Fruit fly (Drosophila melanogaster): ENCODE measurements around the gene Drak.

Drak gene

DNA sequence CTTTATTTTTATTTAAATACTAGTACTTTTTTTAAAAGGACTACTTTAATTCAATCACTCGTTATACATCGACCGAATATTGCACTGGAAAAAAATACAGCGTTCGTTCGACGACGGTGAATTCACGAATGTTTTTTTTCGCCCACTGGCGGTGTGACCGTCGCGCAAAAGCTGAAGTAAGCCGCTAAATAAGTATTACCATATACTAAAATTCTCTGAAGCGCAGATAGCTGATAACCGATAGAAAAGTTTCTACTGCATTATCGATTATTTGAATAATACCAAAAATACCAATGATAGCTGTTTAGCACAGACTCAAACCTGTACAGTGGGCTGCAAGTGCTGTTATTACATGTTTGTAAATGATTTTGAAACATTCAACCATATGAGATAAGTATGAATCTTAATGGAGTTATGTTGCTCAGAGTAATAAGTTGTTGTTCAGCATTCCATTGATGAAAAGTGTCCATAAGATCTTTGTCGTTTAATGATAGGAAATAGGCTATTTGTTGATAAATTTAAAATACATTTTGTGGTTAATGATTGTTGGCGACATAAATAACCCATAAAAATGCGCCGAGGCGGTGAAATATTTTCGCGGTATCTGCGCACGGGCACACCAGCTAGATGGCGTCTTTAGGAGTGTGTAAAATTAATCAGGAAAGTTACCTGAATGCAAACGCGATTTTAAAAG lies 38.6 kb upstream of the Drak start, which contains the start of the genes Evi5 and HP5 (continued):
- no peak for TF ChIP-seq CG9437 (GFP tag; optimal IDR thresholded peaks at IDR 0.05)
- no peak for TF ChIP-seq twi (tag; optimal IDR thresholded peaks at IDR 0.05)
- TF ChIP-seq Kr (GFP tag; optimal IDR thresholded peaks at IDR 0.05) = no peak
- TF ChIP-seq Lim3 (GFP tag; IDR thresholded peaks at IDR 0.05) = no peak
- no peak for TF ChIP-seq vfl (GFP tag; optimal IDR thresholded peaks at IDR 0.05)
- peak; percentile 54 for TF ChIP-seq CHES-1-like (GFP tag; optimal IDR thresholded peaks at IDR 0.05)
- TF ChIP-seq cg (GFP tag; optimal IDR thresholded peaks at IDR 0.05) = peak; percentile 31
- TF ChIP-seq Hr51 (GFP tag; optimal IDR thresholded peaks at IDR 0.05) = peak; percentile 24 to 29
- TF ChIP-seq lab (GFP tag; optimal IDR thresholded peaks at IDR 0.05) = peak; percentile 36
- no peak for TF ChIP-seq CG32767 (GFP tag; IDR thresholded peaks at IDR 0.05)
- TF ChIP-seq CG6791 (GFP tag; IDR thresholded peaks at IDR 0.05; ENCODE audit: partially characterized antibody) = peak; percentile 63; the same call in 1 of the 3 replicates
- peak; percentile 17; the same call in 1 of the 3 replicates for TF ChIP-seq Opbp (GFP tag; IDR thresholded peaks at IDR 0.05; ENCODE audit: partially characterized antibody)
- no peak for TF ChIP-seq gsb-n (tag; optimal IDR thresholded peaks at IDR 0.05)
- peak; percentile 77; the same call in 2 of the 3 replicates for TF ChIP-seq CG11456 (GFP tag; IDR thresholded peaks at IDR 0.05)
- no peak for TF ChIP-seq seq (GFP tag; IDR thresholded peaks at IDR 0.05)
- TF ChIP-seq pros (GFP tag; optimal IDR thresholded peaks at IDR 0.05) = no peak
- no peak for TF ChIP-seq ro (GFP tag; IDR thresholded peaks at IDR 0.05)
- peak; percentile 64 for TF ChIP-seq CG4404 (GFP tag; IDR thresholded peaks at IDR 0.05)
- TF ChIP-seq HLH54F (GFP tag; optimal IDR thresholded peaks at IDR 0.05) = peak; percentile 56
- TF ChIP-seq CG30020 (tag; optimal IDR thresholded peaks at IDR 0.05) = peak; percentile 60
- no peak for TF ChIP-seq caup (GFP tag; optimal IDR thresholded peaks at IDR 0.05; ENCODE audit: severe bottlenecking)
- no peak for TF ChIP-seq CG17612 (GFP tag; IDR thresholded peaks at IDR 0.05)
- peak; percentile 56 for TF ChIP-seq bbx (GFP tag; IDR thresholded peaks at IDR 0.05; ENCODE audit: partially characterized antibody)
- TF ChIP-seq lmd (GFP tag; IDR thresholded peaks at IDR 0.05) = peak; percentile 76
- peak; percentile 29; the same call in 1 of the 2 replicates for TF ChIP-seq vvl (GFP tag; IDR thresholded peaks at IDR 0.05)
- TF ChIP-seq CG9609 (GFP tag; optimal IDR thresholded peaks at IDR 0.05) = peak; percentile 32
- peak; percentile 5 for TF ChIP-seq Side (GFP tag; optimal IDR thresholded peaks at IDR 0.05)
- TF ChIP-seq ci (GFP tag; IDR thresholded peaks at IDR 0.05) = 0 out of 3 replicates have a peak, but pooled peaks have one; percentile 40
- peak; percentile 36 for TF ChIP-seq CG18262 (tag; optimal IDR thresholded peaks at IDR 0.05)
- TF ChIP-seq Camta (GFP tag; optimal IDR thresholded peaks at IDR 0.05) = peak; percentile 46
- peak; percentile 21 for TF ChIP-seq Oli (tag; optimal IDR thresholded peaks at IDR 0.05)
- peak; percentile 44; the same call in 1 of the 2 replicates for TF ChIP-seq ap (GFP tag; IDR thresholded peaks at IDR 0.05)
- peak; percentile 2 for TF ChIP-seq Ssrp (tag; optimal IDR thresholded peaks at IDR 0.05)
- TF ChIP-seq CG15073 (GFP tag; optimal IDR thresholded peaks at IDR 0.05) = no peak
- TF ChIP-seq MBD-R2 (GFP tag; IDR thresholded peaks at IDR 0.05) = peak; percentile 6; the same call in 1 of the 2 replicates
- no peak for TF ChIP-seq HHEX (GFP tag; optimal IDR thresholded peaks at IDR 0.05)
- TF ChIP-seq D (optimal IDR thresholded peaks at IDR 0.05) = no peak
- no peak for TF ChIP-seq D (GFP tag; optimal IDR thresholded peaks at IDR 0.05)
- peak; percentile 57 for TF ChIP-seq CG17829 (tag; optimal IDR thresholded peaks at IDR 0.05)
- TF ChIP-seq CG17802 (tag; optimal IDR thresholded peaks at IDR 0.05) = no peak
- TF ChIP-seq Mes4 (GFP tag; optimal IDR thresholded peaks at IDR 0.05) = no peak
- no peak for TF ChIP-seq rib (GFP tag; IDR thresholded peaks at IDR 0.05)
- peak; percentile 72 for TF ChIP-seq BEAF-32 (GFP tag; optimal IDR thresholded peaks at IDR 0.05)
- TF ChIP-seq CG15269 (tag; optimal IDR thresholded peaks at IDR 0.05) = peak; percentile 28
- TF ChIP-seq odd (GFP tag; optimal IDR thresholded peaks at IDR 0.05) = no peak
- TF ChIP-seq grau (tag; optimal IDR thresholded peaks at IDR 0.05) = peak; percentile 56
- TF ChIP-seq Antp (GFP tag; optimal IDR thresholded peaks at IDR 0.05) = peak; percentile 61
- no peak for TF ChIP-seq Spps (tag; optimal IDR thresholded peaks at IDR 0.05)
- TF ChIP-seq CG2678 (tag; optimal IDR thresholded peaks at IDR 0.05) = peak; percentile 61

Measured in whole organism, embryonic.